Fruit fly (Drosophila melanogaster): ENCODE results near the gene CG14877.
"Not testable (repeated sequence)": the region's sequence is repeated elsewhere in the genome, so short reads cannot be mapped to it uniquely, and the experiment has no call there.

- not testable (repeated sequence) for TF ChIP-seq CG15710 (tag; optimal IDR thresholded peaks at IDR 0.05); CG13204 (GFP tag; optimal IDR thresholded peaks at IDR 0.05); gl (tag; optimal IDR thresholded peaks at IDR 0.05); EcR (GFP tag; optimal IDR thresholded peaks at IDR 0.05); Pif1A (GFP tag; optimal IDR thresholded peaks at IDR 0.05); Snoo (tag; optimal IDR thresholded peaks at IDR 0.05); CG14655 (GFP tag; optimal IDR thresholded peaks at IDR 0.05); CG8159 (tag; optimal IDR thresholded peaks at IDR 0.05); CG34367 (tag; optimal IDR thresholded peaks at IDR 0.05)
- TF ChIP-seq rn (GFP tag; IDR thresholded peaks at IDR 0.05) = 0 out of 2 replicates have a peak, but pooled peaks have one; percentile 36
- TF ChIP-seq CG12605 (GFP tag; IDR thresholded peaks at IDR 0.05) = peak; percentile 89
- TF ChIP-seq CG4496 (GFP tag; IDR thresholded peaks at IDR 0.05) = peak; percentile 91
These were observed 5.3 kb upstream of the CG14877 start for dm6 chr3R:15901097-15901709.

Measured in whole organism, pupa.